Fruit fly (Drosophila melanogaster) S2 (cell line): Measurements from ENCODE around the gene CCAP.

Experiments used
- CG8478 ChIP-seq: fragments of >200 bp; optimal IDR thresholded peaks from 2 replicates; lab custom pipeline; 2018
- CTCF ChIP-seq, 2 experiments: fragments of >200 bp; optimal IDR thresholded peaks; 2 replicates each; lab custom pipeline; 2018

dm6 chr3R:22672695-22673346, 29.1 kb downstream of the CCAP start:
- TF ChIP-seq CG8478 (lab: Kevin White, UChicago) (no peak), CTCF (optimal IDR thresholded peaks at IDR 0.05; lab: Kevin White, UChicago) (no peak)
